Fruit fly (Drosophila melanogaster) whole organism, adult: ENCODE results near the gene ClpX.

ENCODE experiments used
- CG12768 ChIP-seq: fragments of 200-800 bp; sonication (Bioruptor generic); optimal IDR thresholded peaks from 2 replicates; lab custom pipeline; 2017; ENCODE audit warnings: missing biosample characterization, missing genetic modification characterization, mild to moderate bottlenecking, moderate library complexity, missing genetic modification reagents
- CG14711 ChIP-seq: fragments of 200-800 bp; sonication (Bioruptor generic); optimal IDR thresholded peaks from 2 replicates; lab custom pipeline; 2018; ENCODE audit warnings: missing biosample characterization, mild to moderate bottlenecking, missing genetic modification characterization, moderate library complexity
- CG33017 ChIP-seq: fragments of 200-800 bp; sonication (Bioruptor generic); optimal IDR thresholded peaks from 2 replicates; lab custom pipeline; 2018; ENCODE audit warnings: missing biosample characterization, mild to moderate bottlenecking, missing genetic modification characterization, moderate library complexity
- CG5204 ChIP-seq: fragments of 200-800 bp; sonication (Bioruptor generic); optimal IDR thresholded peaks from 2 replicates; lab custom pipeline; 2016; ENCODE audit warnings: missing biosample characterization, missing genetic modification characterization
- CG7101 ChIP-seq: fragments of 200-800 bp; sonication (Bioruptor generic); optimal IDR thresholded peaks from 2 replicates; lab custom pipeline; 2018; ENCODE audit warnings: missing biosample characterization, mild to moderate bottlenecking, missing genetic modification characterization, moderate library complexity
- Clk ChIP-seq: fragments of 200-800 bp; sonication (Bioruptor generic); optimal IDR thresholded peaks from 2 replicates; lab custom pipeline; 2017; ENCODE audit warnings: missing biosample characterization, missing genetic modification characterization
- Crg-1 ChIP-seq: fragments of 200-800 bp; sonication (Bioruptor generic); optimal IDR thresholded peaks from 2 replicates; lab custom pipeline; 2016; ENCODE audit warnings: missing biosample characterization, missing genetic modification characterization
- Hr96 ChIP-seq: fragments of 200-800 bp; sonication (Bioruptor generic); optimal IDR thresholded peaks from 2 replicates; lab custom pipeline; 2016; ENCODE audit warnings: missing biosample characterization, missing genetic modification characterization
- bab1 ChIP-seq: fragments of 200-800 bp; sonication (Bioruptor generic); optimal IDR thresholded peaks from 3 replicates; lab custom pipeline; 2019; ENCODE audit warnings: missing biosample characterization, mild to moderate bottlenecking, missing genetic modification characterization, moderate library complexity
- cnc ChIP-seq, 2 experiments: fragments of >200 bp; optimal IDR thresholded peaks; 2 replicates each; lab custom pipeline; 2017
- kay ChIP-seq: fragments of 200-800 bp; sonication (Bioruptor generic); peaks from one replicate; lab custom pipeline; 2016; ENCODE audit warnings: missing biosample characterization, missing genetic modification characterization, borderline replicate concordance
- ovo ChIP-seq: fragments of 200-800 bp; sonication (Bioruptor generic); optimal IDR thresholded peaks from 2 replicates; lab custom pipeline; 2016; ENCODE audit warnings: missing biosample characterization, missing genetic modification characterization
- toe ChIP-seq: fragments of 200-800 bp; sonication (Bioruptor generic); optimal IDR thresholded peaks from 2 replicates; lab custom pipeline; 2016; ENCODE audit warnings: missing biosample characterization, missing genetic modification characterization

dm6 chr3R:19888156-19888784, 15.2 kb downstream of the ClpX start, which contains the start of gene ninaE:
- TF ChIP-seq CG12768 (GFP tag; lab: Kevin White, UChicago), result no peak
- no peak for TF ChIP-seq CG5204 (GFP tag; lab: Kevin White, UChicago)
- TF ChIP-seq kay (GFP tag; lab: Kevin White, UChicago), result no peak
- TF ChIP-seq Clk (GFP tag; lab: Kevin White, UChicago), result no peak
- TF ChIP-seq Hr96 (GFP tag; lab: Kevin White, UChicago), result no peak
- no peak for TF ChIP-seq Crg-1 (GFP tag; lab: Kevin White, UChicago)
- no peak for TF ChIP-seq bab1 (GFP tag; lab: Kevin White, UChicago)
- no peak for TF ChIP-seq ovo (GFP tag; lab: Kevin White, UChicago)
- no peak for TF ChIP-seq CG7101 (tag; lab: Kevin White, UChicago)
- no peak for TF ChIP-seq toe (GFP tag; lab: Kevin White, UChicago)
- TF ChIP-seq CG14711, result no peak
- TF ChIP-seq cnc (optimal IDR thresholded peaks at IDR 0.05; lab: Kevin White, UChicago), result no peak
- TF ChIP-seq CG33017, result no peak
